Worm (Caenorhabditis elegans) whole organism, young adult: ENCODE measurements around the gene C13F10.1.

ENCODE experiments used
- nhr-120 ChIP-seq: fragments of 200-800 bp; sonication (Bioruptor generic); IDR thresholded peaks from 2 replicates; pipeline ENCODE4 v1.3.6; 2022; ENCODE audit warnings: missing genetic modification characterization, missing compliant biosample characterization
- pbrm-1 ChIP-seq: fragments of 200-800 bp; sonication (Bioruptor generic); IDR thresholded peaks from 2 replicates; pipeline ENCODE4 v1.3.6; 2022; ENCODE audit warnings: missing genetic modification reagents, missing genetic modification characterization, missing compliant biosample characterization

- TF ChIP-seq nhr-120 (GFP tag; lab: Robert Waterston, UW): no peak
- TF ChIP-seq pbrm-1: no peak
Observed at ce11 chrV:7236694-7237093, 12.8 kb downstream of the C13F10.1 start.
